Fruit fly (Drosophila melanogaster) whole organism, embryonic: ENCODE data around the gene Agpat1.

ENCODE experiments used
- Asciz ChIP-seq: fragments of 200-800 bp; sonication (Bioruptor generic); optimal IDR thresholded peaks from 2 replicates; lab custom pipeline; 2017; ENCODE audit warnings: missing biosample characterization, mild to moderate bottlenecking, missing genetic modification characterization, missing genetic modification reagents
- BEAF-32 ChIP-seq: fragments of 200-800 bp; sonication (Bioruptor generic); optimal IDR thresholded peaks from 3 replicates; lab custom pipeline; 2017; ENCODE audit warnings: missing biosample characterization, missing genetic modification characterization, mild to moderate bottlenecking, moderate library complexity, missing genetic modification reagents
- CG10267 ChIP-seq: fragments of 200-800 bp; sonication (Bioruptor generic); optimal IDR thresholded peaks from 2 replicates; lab custom pipeline; 2018; ENCODE audit warnings: missing biosample characterization, mild to moderate bottlenecking, missing genetic modification characterization, moderate library complexity
- CG11398 ChIP-seq: fragments of 200-800 bp; sonication (Bioruptor generic); optimal IDR thresholded peaks from 2 replicates; lab custom pipeline; 2016; ENCODE audit warnings: missing biosample characterization, missing genetic modification characterization
- CG1233 ChIP-seq: fragments of 200-800 bp; sonication (Bioruptor generic); optimal IDR thresholded peaks from 4 replicates; lab custom pipeline; 2018; ENCODE audit warnings: missing biosample characterization, mild to moderate bottlenecking, missing genetic modification characterization
- CG13624 ChIP-seq: fragments of 200-800 bp; sonication (Bioruptor generic); optimal IDR thresholded peaks from 2 replicates; lab custom pipeline; 2016; ENCODE audit warnings: missing biosample characterization, missing genetic modification characterization
- CG18011 ChIP-seq: fragments of 200-800 bp; sonication (Bioruptor generic); optimal IDR thresholded peaks from 2 replicates; lab custom pipeline; 2017; ENCODE audit warnings: missing biosample characterization, missing genetic modification characterization, mild to moderate bottlenecking, moderate library complexity, missing genotype
- CG3065 ChIP-seq: fragments of 200-800 bp; sonication (Bioruptor generic); optimal IDR thresholded peaks from 2 replicates; lab custom pipeline; 2016; ENCODE audit warnings: missing biosample characterization, missing genetic modification characterization
- CG31441 ChIP-seq: fragments of 200-800 bp; sonication (Bioruptor generic); IDR thresholded peaks from 2 replicates; pipeline ENCODE4 v1.3.6; 2022; ENCODE audit warnings: missing biosample characterization, missing genetic modification characterization
- CG32532 ChIP-seq: fragments of 200-800 bp; sonication (Bioruptor generic); IDR thresholded peaks from 2 replicates; pipeline ENCODE4 v1.3.6; 2022; ENCODE audit warnings: missing biosample characterization, missing genetic modification characterization
- CG32772 ChIP-seq: fragments of 200-800 bp; sonication (Bioruptor generic); IDR thresholded peaks from 2 replicates; pipeline ENCODE4 v1.3.6; 2022; ENCODE audit warnings: missing biosample characterization, missing genetic modification characterization
- CG3407 ChIP-seq: fragments of 200-800 bp; sonication (Bioruptor generic); optimal IDR thresholded peaks from 2 replicates; lab custom pipeline; 2018; ENCODE audit warnings: missing biosample characterization, mild to moderate bottlenecking, missing genetic modification characterization
- CG4328 ChIP-seq: fragments of 200-800 bp; sonication (Bioruptor generic); optimal IDR thresholded peaks from 3 replicates; lab custom pipeline; 2017; ENCODE audit warnings: missing biosample characterization, missing genetic modification reagents, missing genetic modification characterization
- CG6813 ChIP-seq: fragments of 200-800 bp; sonication (Bioruptor generic); optimal IDR thresholded peaks from 2 replicates; lab custom pipeline; 2017; ENCODE audit warnings: missing biosample characterization, missing genetic modification characterization, mild to moderate bottlenecking, moderate library complexity, missing genetic modification reagents
- CG7271 ChIP-seq: fragments of 200-800 bp; sonication (Bioruptor generic); optimal IDR thresholded peaks from 2 replicates; lab custom pipeline; 2018; ENCODE audit warnings: missing biosample characterization, mild to moderate bottlenecking, missing genetic modification characterization, moderate library complexity
- CG9932 ChIP-seq: fragments of 200-800 bp; sonication (Bioruptor generic); IDR thresholded peaks from 2 replicates; pipeline ENCODE4 v1.3.6; 2022; ENCODE audit warnings: missing biosample characterization, missing genetic modification characterization
- CrebB ChIP-seq: fragments of 200-800 bp; sonication (Bioruptor generic); optimal IDR thresholded peaks from 3 replicates; lab custom pipeline; 2018; ENCODE audit warnings: missing biosample characterization, mild to moderate bottlenecking, missing genetic modification characterization
- Dek ChIP-seq: fragments of 200-800 bp; sonication (Bioruptor generic); optimal IDR thresholded peaks from 3 replicates; lab custom pipeline; 2019; ENCODE audit warnings: missing biosample characterization, mild to moderate bottlenecking, missing genetic modification characterization, moderate library complexity
- Doc3 ChIP-seq: fragments of 200-800 bp; sonication (Bioruptor generic); IDR thresholded peaks from 3 replicates; pipeline ENCODE4 v1.3.6; 2022; ENCODE audit warnings: missing biosample characterization, missing genetic modification characterization; ENCODE audit not compliant: partially characterized antibody
- HLH3B ChIP-seq: fragments of 200-800 bp; sonication (Bioruptor generic); IDR thresholded peaks from 2 replicates; pipeline ENCODE4 v1.3.6; 2022; ENCODE audit warnings: missing biosample characterization, missing genetic modification characterization
- Hey ChIP-seq: fragments of 200-800 bp; sonication (Bioruptor generic); optimal IDR thresholded peaks from 3 replicates; lab custom pipeline; 2018; ENCODE audit warnings: missing biosample characterization, mild to moderate bottlenecking, missing genetic modification characterization
- Kr ChIP-seq: fragments of 200-800 bp; sonication (Bioruptor generic); optimal IDR thresholded peaks from 2 replicates; lab custom pipeline; 2017; ENCODE audit warnings: missing biosample characterization, mild to moderate bottlenecking, missing genetic modification characterization
- Mrtf ChIP-seq: fragments of 200-800 bp; sonication (Bioruptor generic); IDR thresholded peaks from 3 replicates; pipeline ENCODE4 v1.3.6; 2022; ENCODE audit warnings: missing biosample characterization, missing genetic modification characterization
- amos ChIP-seq: fragments of 200-800 bp; sonication (Bioruptor generic); IDR thresholded peaks from 2 replicates; pipeline ENCODE4 v1.3.6; 2022; ENCODE audit warnings: missing biosample characterization, missing genetic modification characterization; ENCODE audit not compliant: partially characterized antibody
- ato ChIP-seq: fragments of 200-800 bp; sonication (Bioruptor generic); IDR thresholded peaks from 2 replicates; pipeline ENCODE4 v1.3.6; 2022; ENCODE audit warnings: missing biosample characterization, missing genetic modification characterization; ENCODE audit not compliant: partially characterized antibody
- cas ChIP-seq: fragments of 200-800 bp; sonication (Bioruptor generic); IDR thresholded peaks from 2 replicates; pipeline ENCODE4 v1.3.6; 2022; ENCODE audit warnings: missing biosample characterization, missing genetic modification characterization
- dm ChIP-seq: fragments of 200-800 bp; sonication (Bioruptor generic); optimal IDR thresholded peaks from 3 replicates; lab custom pipeline; 2016; ENCODE audit warnings: missing biosample characterization, missing genetic modification characterization
- dysf ChIP-seq: fragments of 200-800 bp; sonication (Bioruptor generic); IDR thresholded peaks from 3 replicates; pipeline ENCODE4 v1.3.6; 2022; ENCODE audit warnings: missing biosample characterization, missing genetic modification characterization
- esg ChIP-seq: fragments of 200-800 bp; sonication (Bioruptor generic); conservative IDR thresholded peaks from 2 replicates; pipeline ENCODE4 v1.3.6; 2022; ENCODE audit warnings: missing biosample characterization, missing genetic modification characterization
- fd64A ChIP-seq: fragments of 200-800 bp; sonication (Bioruptor generic); optimal IDR thresholded peaks from 3 replicates; lab custom pipeline; 2018; ENCODE audit warnings: missing biosample characterization, mild to moderate bottlenecking, missing genetic modification characterization
- gsb-n ChIP-seq: fragments of 200-800 bp; sonication (Bioruptor generic); optimal IDR thresholded peaks from 3 replicates; lab custom pipeline; 2018; ENCODE audit warnings: missing biosample characterization, mild to moderate bottlenecking, missing genetic modification characterization
- ham ChIP-seq: fragments of 200-800 bp; sonication (Bioruptor generic); IDR thresholded peaks from 2 replicates; pipeline ENCODE4 v1.3.6; 2022; ENCODE audit warnings: missing biosample characterization, missing genetic modification characterization
- insv ChIP-seq, 2 experiments: fragments of 200-800 bp; sonication (Bioruptor generic); optimal IDR thresholded peaks; 3 replicates each; lab custom pipeline; 2016 to 2018; ENCODE audit warnings: missing biosample characterization in 2 of 2, missing genetic modification characterization in 2 of 2
- klu ChIP-seq: fragments of 200-800 bp; sonication (Bioruptor generic); IDR thresholded peaks from 2 replicates; pipeline ENCODE4 v1.3.6; 2022; ENCODE audit warnings: missing biosample characterization, missing genetic modification characterization
- luna ChIP-seq: fragments of 200-800 bp; sonication (Bioruptor generic); optimal IDR thresholded peaks from 2 replicates; lab custom pipeline; 2016; ENCODE audit warnings: missing biosample characterization, missing genetic modification characterization
- mam ChIP-seq: fragments of 200-800 bp; sonication (Bioruptor generic); optimal IDR thresholded peaks from 3 replicates; lab custom pipeline; 2016; ENCODE audit warnings: missing biosample characterization, missing genetic modification characterization
- nau ChIP-seq: fragments of 200-800 bp; sonication (Bioruptor generic); optimal IDR thresholded peaks from 3 replicates; lab custom pipeline; 2017; ENCODE audit warnings: missing biosample characterization, mild to moderate bottlenecking, missing genetic modification characterization, missing genetic modification reagents
- oc ChIP-seq: fragments of 200-800 bp; sonication (Bioruptor generic); optimal IDR thresholded peaks from 2 replicates; lab custom pipeline; 2018; ENCODE audit warnings: missing biosample characterization, mild to moderate bottlenecking, missing genetic modification characterization, moderate library complexity
- pan ChIP-seq, 4 experiments: fragments of >200 bp in 3 of 4; fragments of 200-800 bp in 1 of 4; sonication (Bioruptor generic) in 1 of 4; optimal IDR thresholded peaks in 3 of 4; IDR thresholded peaks in 1 of 4; 2 replicates each; pipeline versions ENCODE4 v1.3.6 to Lab custom; 2017 to 2022; ENCODE audit warnings: missing biosample characterization in 2 of 4, missing genetic modification characterization in 2 of 4, mixed read lengths in 1 of 4
- prd ChIP-seq, 3 experiments: fragments of >200 bp in 2 of 3; fragments of 200-800 bp in 1 of 3; sonication (Bioruptor generic) in 1 of 3; optimal IDR thresholded peaks in 2 of 3; IDR thresholded peaks in 1 of 3; 2 replicates in 2 of 3; 3 replicates in 1 of 3; pipeline versions ENCODE4 v1.3.6 to Lab custom; 2017 to 2022; ENCODE audit warnings: missing biosample characterization in 1 of 3, missing genetic modification characterization in 1 of 3
- sob ChIP-seq: fragments of 200-800 bp; sonication (Bioruptor generic); IDR thresholded peaks from 2 replicates; pipeline ENCODE4 v1.3.6; 2022; ENCODE audit warnings: missing biosample characterization, missing genetic modification characterization
- tio ChIP-seq: fragments of 200-800 bp; sonication (Bioruptor generic); optimal IDR thresholded peaks from 2 replicates; lab custom pipeline; 2017; ENCODE audit warnings: missing biosample characterization, missing genetic modification characterization, inconsistent platforms
- trh ChIP-seq: fragments of 200-800 bp; sonication (Bioruptor generic); optimal IDR thresholded peaks from 2 replicates; lab custom pipeline; 2016; ENCODE audit warnings: missing biosample characterization, missing genetic modification characterization
- vnd ChIP-seq: fragments of 200-800 bp; sonication (Bioruptor generic); IDR thresholded peaks from 3 replicates; pipeline ENCODE4 v1.3.6; 2022; ENCODE audit warnings: missing biosample characterization, missing genetic modification characterization; ENCODE audit not compliant: partially characterized antibody
- yki ChIP-seq: fragments of >200 bp; optimal IDR thresholded peaks from 3 replicates; lab custom pipeline; 2018
- zen2 ChIP-seq: fragments of 200-800 bp; sonication (Bioruptor generic); IDR thresholded peaks from 3 replicates; pipeline ENCODE4 v1.3.6; 2022; ENCODE audit warnings: missing biosample characterization, missing genetic modification characterization; ENCODE audit not compliant: partially characterized antibody

Agpat1 gene

DNA sequence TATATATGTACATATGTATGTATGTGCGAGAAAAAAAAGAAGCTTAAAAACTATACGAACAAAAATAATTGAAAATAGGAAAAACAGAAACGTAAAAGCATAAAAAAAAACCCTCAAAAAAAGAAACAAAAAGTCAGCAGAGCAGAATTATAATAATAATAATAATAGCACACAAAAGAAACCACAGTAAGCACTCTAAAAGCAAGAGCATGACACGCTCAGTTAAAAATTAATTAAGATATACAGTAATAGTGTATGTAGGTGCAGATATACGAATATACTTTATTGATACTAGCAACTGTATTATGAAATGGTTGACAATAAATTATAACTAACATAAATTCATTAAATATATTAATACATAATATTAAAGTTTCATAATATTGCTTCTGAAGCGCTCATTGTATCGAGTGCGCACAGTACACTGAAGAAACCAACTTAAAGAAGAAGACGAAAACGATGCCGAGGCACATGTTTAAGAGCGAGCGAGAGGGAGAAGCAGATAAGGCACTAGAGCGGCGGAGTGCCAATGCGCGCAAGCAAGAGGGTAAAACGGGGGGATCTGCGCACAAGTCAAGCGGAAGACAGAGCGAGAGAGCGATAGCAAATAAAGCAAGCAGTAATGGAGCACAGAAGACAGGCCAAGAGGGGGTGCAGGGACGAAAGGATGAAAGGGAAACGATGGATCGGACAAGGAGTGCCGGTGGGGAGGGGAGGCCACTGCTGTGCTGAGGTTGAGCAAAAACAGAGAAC lies 30.2 kb upstream of the Agpat1 start (continued):
- TF ChIP-seq cas (GFP tag; lab: Robert Waterston, UW) (peak; percentile 57; the same call in 1 of the 2 replicates), fd64A (GFP tag; lab: Kevin White, UChicago) (no peak), CG7271 (tag; lab: Kevin White, UChicago) (peak; percentile 61), Doc3 (GFP tag; lab: Robert Waterston, UW) (no peak), zen2 (GFP tag; lab: Robert Waterston, UW) (no peak), esg (peak; percentile 84), CG9932 (GFP tag; lab: Robert Waterston, UW) (peak; percentile 93), CG31441 (GFP tag; lab: Robert Waterston, UW) (peak; percentile 82; the same call in 1 of the 2 replicates), CG1233 (GFP tag; lab: Kevin White, UChicago) (peak; percentile 86), CrebB (peak; percentile 53), oc (peak; percentile 88), prd (optimal IDR thresholded peaks at IDR 0.05; lab: Kevin White, UChicago) (no peak), prd (GFP tag; IDR thresholded peaks at IDR 0.05; lab: Robert Waterston, UW) (peak; percentile 92), dysf (peak; percentile 94; the same call in 2 of the 3 replicates), CG4328 (GFP tag; lab: Kevin White, UChicago) (peak; percentile 87), ato (GFP tag; lab: Robert Waterston, UW) (no peak), luna (GFP tag; lab: Kevin White, UChicago) (no peak), Hey (tag; lab: Kevin White, UChicago) (no peak), CG13624 (GFP tag; lab: Kevin White, UChicago) (no peak), insv (GFP tag; optimal IDR thresholded peaks at IDR 0.05; lab: Kevin White, UChicago) (peak in 1 of 2 experiments; percentile 47), Kr (no peak), gsb-n (tag; lab: Kevin White, UChicago) (peak; percentile 90), CG10267 (tag; lab: Kevin White, UChicago) (peak; percentile 84), nau (GFP tag; lab: Kevin White, UChicago) (peak; percentile 31), sob (GFP tag; lab: Robert Waterston, UW) (peak; percentile 82), yki (lab: Kevin White, UChicago) (no peak), CG11398 (GFP tag; lab: Kevin White, UChicago) (no peak), CG3407 (GFP tag; lab: Kevin White, UChicago) (no peak), CG32532 (GFP tag; lab: Robert Waterston, UW) (peak; percentile 93), CG6813 (GFP tag; lab: Kevin White, UChicago) (peak; percentile 88), klu (GFP tag; lab: Robert Waterston, UW) (peak; percentile 87), vnd (GFP tag; lab: Robert Waterston, UW) (no peak), dm (GFP tag; lab: Kevin White, UChicago) (no peak), trh (GFP tag; lab: Kevin White, UChicago) (peak; percentile 52), Dek (tag; lab: Kevin White, UChicago) (peak; percentile 93), Asciz (GFP tag; lab: Kevin White, UChicago) (peak; percentile 82), CG18011 (GFP tag; lab: Kevin White, UChicago) (peak; percentile 7), mam (no peak), CG3065 (GFP tag; lab: Kevin White, UChicago) (peak; percentile 14), CG32772 (GFP tag; lab: Robert Waterston, UW) (peak; percentile 87), ham (peak; percentile 67; the same call in 1 of the 2 replicates), BEAF-32 (GFP tag; lab: Kevin White, UChicago) (no peak), HLH3B (GFP tag; lab: Robert Waterston, UW) (peak; percentile 83; the same call in 1 of the 2 replicates), tio (GFP tag; lab: Kevin White, UChicago) (peak; percentile 80), Mrtf (peak; percentile 83; the same call in 2 of the 3 replicates), pan (optimal IDR thresholded peaks at IDR 0.05; lab: Kevin White, UChicago) (no peak), pan (GFP tag; optimal IDR thresholded peaks at IDR 0.05 in 1 of 2, IDR thresholded peaks at IDR 0.05 in 1 of 2) (peak in 1 of 2 experiments; percentile 90), amos (GFP tag; lab: Robert Waterston, UW) (no peak; the same call in 1 of the 2 replicates)
